Worm (Caenorhabditis elegans) whole organism, late embryonic: Measurements from ENCODE around the gene R193.1.

Source experiments
- C08G9.2 ChIP-seq: sonication (generic microtip); optimal IDR thresholded peaks from 2 replicates; lab custom pipeline; 2016; ENCODE audit warnings: mild to moderate bottlenecking, missing genetic modification characterization, moderate library complexity, missing compliant biosample characterization
- ama-1 ChIP-seq: fragments of 150-350 bp; optimal IDR thresholded peaks from 2 replicates; lab custom pipeline; 2014
- ceh-24 ChIP-seq: sonication (generic microtip); optimal IDR thresholded peaks from 2 replicates; lab custom pipeline; 2016; ENCODE audit warnings: mild to moderate bottlenecking, missing genetic modification characterization, missing compliant biosample characterization
- elt-2 ChIP-seq: sonication (generic microtip); optimal IDR thresholded peaks from 2 replicates; lab custom pipeline; 2016; ENCODE audit warnings: missing genetic modification reagents, missing genetic modification characterization, missing compliant biosample characterization
- elt-4 ChIP-seq: sonication (generic microtip); optimal IDR thresholded peaks from 2 replicates; lab custom pipeline; 2016; ENCODE audit warnings: missing genetic modification characterization, missing compliant biosample characterization
- ets-4 ChIP-seq: sonication (generic microtip); optimal IDR thresholded peaks from 2 replicates; lab custom pipeline; 2016; ENCODE audit warnings: missing genetic modification characterization, missing compliant biosample characterization
- eyg-1 ChIP-seq: sonication (generic microtip); optimal IDR thresholded peaks from 2 replicates; lab custom pipeline; 2016; ENCODE audit warnings: missing genotype, missing genetic modification characterization, missing compliant biosample characterization
- hlh-6 ChIP-seq: sonication (generic microtip); optimal IDR thresholded peaks from 2 replicates; lab custom pipeline; 2016; ENCODE audit warnings: missing genotype, missing genetic modification characterization, missing compliant biosample characterization
- lin-11 ChIP-seq: fragments of 200-800 bp; sonication (Bioruptor generic); optimal IDR thresholded peaks from 2 replicates; lab custom pipeline; 2018; ENCODE audit warnings: mild to moderate bottlenecking, missing genetic modification characterization, missing compliant biosample characterization
- nhr-11 ChIP-seq: fragments of 150-350 bp; optimal IDR thresholded peaks from 2 replicates; lab custom pipeline; 2014; ENCODE audit warnings: missing biosample characterization, missing genetic modification characterization
- pha-2 ChIP-seq: sonication (generic microtip); optimal IDR thresholded peaks from 2 replicates; lab custom pipeline; 2017; ENCODE audit warnings: mild to moderate bottlenecking, missing genetic modification characterization, missing compliant biosample characterization
- pha-4 ChIP-seq: fragments of 150-350 bp; optimal IDR thresholded peaks from 2 replicates; lab custom pipeline; 2018; ENCODE audit warnings: missing biosample characterization, missing genetic modification reagents, missing genetic modification characterization
- ref-2 ChIP-seq: sonication (generic microtip); optimal IDR thresholded peaks from 2 replicates; lab custom pipeline; 2016; ENCODE audit warnings: missing genetic modification characterization, missing compliant biosample characterization

DNA sequence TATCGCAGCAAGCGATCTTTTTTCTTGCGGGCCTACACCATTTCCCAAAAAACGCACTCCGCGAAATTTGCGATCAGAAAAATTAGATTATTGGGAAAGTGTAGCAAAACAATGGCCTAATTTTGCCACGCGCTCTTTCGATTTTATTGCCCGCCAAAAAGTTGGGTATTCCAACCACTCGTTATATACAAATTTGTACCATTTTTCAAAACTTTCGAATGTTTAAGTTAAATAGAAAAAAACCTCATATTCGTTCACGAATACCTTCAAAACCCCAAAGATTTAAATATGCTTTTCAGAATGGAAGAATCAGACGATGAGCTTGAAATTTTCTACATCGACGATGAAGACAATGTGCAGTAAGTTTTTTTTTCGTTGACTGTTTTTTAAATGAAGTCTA is 38.1 kb downstream of the R193.1 start, which contains the start of gene T13G4.1:
- TF ChIP-seq ceh-24 (tag; lab: Kevin White, UChicago) (no peak), C08G9.2 (tag; lab: Kevin White, UChicago) (no peak), hlh-6 (no peak), nhr-11 (no peak), elt-2 (tag; lab: Kevin White, UChicago) (no peak), ref-2 (tag; lab: Kevin White, UChicago) (no peak), elt-4 (no peak), ets-4 (tag; lab: Kevin White, UChicago) (no peak), pha-2 (tag; lab: Kevin White, UChicago) (no peak), lin-11 (tag; lab: Kevin White, UChicago) (no peak), pha-4 (tag; lab: Kevin White, UChicago) (no peak), eyg-1 (tag; lab: Kevin White, UChicago) (no peak), ama-1 (no peak)
